Fruit fly (Drosophila melanogaster) whole organism, embryonic: Measurements from ENCODE around the gene mio.

Experiments
- Bgb ChIP-seq: fragments of 200-800 bp; sonication (Bioruptor generic); IDR thresholded peaks from 2 replicates; pipeline ENCODE4 v1.3.6; 2022; ENCODE audit warnings: missing biosample characterization, missing genetic modification characterization; ENCODE audit not compliant: partially characterized antibody
- Bteb2 ChIP-seq: fragments of 200-800 bp; sonication (Bioruptor generic); optimal IDR thresholded peaks from 2 replicates; lab custom pipeline; 2016; ENCODE audit warnings: missing biosample characterization, missing genetic modification characterization
- CG1024 ChIP-seq: fragments of 200-800 bp; sonication (Bioruptor generic); IDR thresholded peaks from 2 replicates; pipeline ENCODE4 v1.3.6; 2022; ENCODE audit warnings: missing biosample characterization, missing genetic modification characterization
- CG10431 ChIP-seq: fragments of 200-800 bp; sonication (Bioruptor generic); optimal IDR thresholded peaks from 3 replicates; lab custom pipeline; 2018; ENCODE audit warnings: missing biosample characterization, mild to moderate bottlenecking, missing genetic modification characterization
- CG10979 ChIP-seq: fragments of 200-800 bp; sonication (Bioruptor generic); optimal IDR thresholded peaks from 2 replicates; lab custom pipeline; 2018; ENCODE audit warnings: missing biosample characterization, mild to moderate bottlenecking, missing genetic modification characterization, moderate library complexity
- CG12071 ChIP-seq: fragments of 200-800 bp; sonication (Bioruptor generic); optimal IDR thresholded peaks from 3 replicates; lab custom pipeline; 2018; ENCODE audit warnings: missing biosample characterization, mild to moderate bottlenecking, missing genetic modification characterization
- CG12391 ChIP-seq: fragments of 200-800 bp; sonication (Bioruptor generic); optimal IDR thresholded peaks from 3 replicates; lab custom pipeline; 2018; ENCODE audit warnings: missing biosample characterization, mild to moderate bottlenecking, missing genetic modification characterization, moderate library complexity
- CG12659 ChIP-seq: fragments of 200-800 bp; sonication (Bioruptor generic); optimal IDR thresholded peaks from 3 replicates; lab custom pipeline; 2017; ENCODE audit warnings: mild to moderate bottlenecking, missing biosample characterization, missing genetic modification reagents, missing genetic modification characterization
- CG13624 ChIP-seq: fragments of 200-800 bp; sonication (Bioruptor generic); optimal IDR thresholded peaks from 2 replicates; lab custom pipeline; 2016; ENCODE audit warnings: missing biosample characterization, missing genetic modification characterization
- CG13894 ChIP-seq: fragments of 200-800 bp; sonication (Bioruptor generic); optimal IDR thresholded peaks from 3 replicates; lab custom pipeline; 2018; ENCODE audit warnings: missing biosample characterization, mild to moderate bottlenecking, missing genetic modification characterization, moderate library complexity
- CG14014 ChIP-seq: fragments of 200-800 bp; sonication (Bioruptor generic); IDR thresholded peaks from 2 replicates; pipeline ENCODE4 v1.3.6; 2022; ENCODE audit warnings: missing biosample characterization, missing genetic modification characterization
- CG15269 ChIP-seq: fragments of 200-800 bp; sonication (Bioruptor generic); optimal IDR thresholded peaks from 2 replicates; lab custom pipeline; 2018; ENCODE audit warnings: missing biosample characterization, mild to moderate bottlenecking, missing genetic modification characterization, moderate library complexity
- CG16863 ChIP-seq: fragments of 200-800 bp; sonication (Bioruptor generic); optimal IDR thresholded peaks from 3 replicates; lab custom pipeline; 2016; ENCODE audit warnings: missing biosample characterization, missing genetic modification characterization
- CG17829 ChIP-seq: fragments of 200-800 bp; optimal IDR thresholded peaks from 2 replicates; lab custom pipeline; 2019; ENCODE audit warnings: missing biosample characterization, mild to moderate bottlenecking, missing genetic modification characterization, moderate library complexity
- CG18599 ChIP-seq: fragments of 200-800 bp; sonication (Bioruptor generic); optimal IDR thresholded peaks from 3 replicates; lab custom pipeline; 2017; ENCODE audit warnings: missing biosample characterization, missing genetic modification characterization, mild to moderate bottlenecking, moderate library complexity, missing genetic modification reagents
- CG18764 ChIP-seq: fragments of 200-800 bp; sonication (Bioruptor generic); optimal IDR thresholded peaks from 3 replicates; lab custom pipeline; 2016; ENCODE audit warnings: missing biosample characterization, missing genetic modification characterization
- CG2116 ChIP-seq: fragments of 200-800 bp; sonication (Bioruptor generic); optimal IDR thresholded peaks from 3 replicates; lab custom pipeline; 2018; ENCODE audit warnings: missing biosample characterization, mild to moderate bottlenecking, missing genetic modification characterization
- CG2678 ChIP-seq: fragments of 200-800 bp; sonication (Bioruptor generic); optimal IDR thresholded peaks from 3 replicates; lab custom pipeline; 2019; ENCODE audit warnings: missing biosample characterization, mild to moderate bottlenecking, missing genetic modification characterization, moderate library complexity
- CG31441 ChIP-seq: fragments of 200-800 bp; sonication (Bioruptor generic); IDR thresholded peaks from 2 replicates; pipeline ENCODE4 v1.3.6; 2022; ENCODE audit warnings: missing biosample characterization, missing genetic modification characterization
- CG4730 ChIP-seq: fragments of 200-800 bp; sonication (Bioruptor generic); IDR thresholded peaks from 2 replicates; pipeline ENCODE4 v1.3.6; 2022; ENCODE audit warnings: missing biosample characterization, missing genetic modification characterization
- CG5180 ChIP-seq: fragments of 200-800 bp; sonication (Bioruptor generic); optimal IDR thresholded peaks from 3 replicates; lab custom pipeline; 2017; ENCODE audit warnings: missing biosample characterization, missing genetic modification characterization, mild to moderate bottlenecking, moderate library complexity, missing genetic modification reagents
- CG8924 ChIP-seq: fragments of 200-800 bp; optimal IDR thresholded peaks from 3 replicates; lab custom pipeline; 2019; ENCODE audit warnings: missing biosample characterization, mild to moderate bottlenecking, missing genetic modification characterization, moderate library complexity
- CG9727 ChIP-seq: fragments of 200-800 bp; sonication (Bioruptor generic); optimal IDR thresholded peaks from 3 replicates; lab custom pipeline; 2017; ENCODE audit warnings: missing biosample characterization, mild to moderate bottlenecking, missing genetic modification characterization
- D ChIP-seq, 2 experiments: fragments of 200-800 bp in 1 of 2; fragments of >200 bp in 1 of 2; sonication (Bioruptor generic) in 1 of 2; optimal IDR thresholded peaks; 2 replicates in 1 of 2; 3 replicates in 1 of 2; lab custom pipeline; 2017; ENCODE audit warnings: mild to moderate bottlenecking in 1 of 2, missing biosample characterization in 1 of 2, missing genetic modification characterization in 1 of 2, missing genetic modification reagents in 1 of 2
- D19A ChIP-seq: fragments of 200-800 bp; optimal IDR thresholded peaks from 3 replicates; lab custom pipeline; 2019; ENCODE audit warnings: missing biosample characterization, mild to moderate bottlenecking, missing genetic modification characterization, moderate library complexity
- HmgZ ChIP-seq: fragments of 200-800 bp; sonication (Bioruptor generic); optimal IDR thresholded peaks from 2 replicates; lab custom pipeline; 2018; ENCODE audit warnings: missing biosample characterization, mild to moderate bottlenecking, missing genetic modification characterization
- Hmr ChIP-seq: fragments of 200-800 bp; sonication (Bioruptor generic); optimal IDR thresholded peaks from 3 replicates; lab custom pipeline; 2017; ENCODE audit warnings: mild to moderate bottlenecking, missing biosample characterization, missing genetic modification reagents, missing genetic modification characterization
- Nf-YB ChIP-seq: fragments of 200-800 bp; sonication (Bioruptor generic); optimal IDR thresholded peaks from 3 replicates; lab custom pipeline; 2019; ENCODE audit warnings: missing biosample characterization, mild to moderate bottlenecking, missing genetic modification characterization, moderate library complexity
- Sry-δ ChIP-seq: fragments of 200-800 bp; sonication (Bioruptor generic); optimal IDR thresholded peaks from 2 replicates; lab custom pipeline; 2016; ENCODE audit warnings: missing biosample characterization, missing genetic modification characterization
- Trl ChIP-seq, 3 experiments: fragments of >200 bp in 2 of 3; fragments of 200-800 bp in 1 of 3; sonication (Bioruptor generic) in 1 of 3; optimal IDR thresholded peaks; 2 replicates in 1 of 3; 3 replicates in 2 of 3; lab custom pipeline; 2016 to 2017; ENCODE audit warnings: missing biosample characterization in 1 of 3, missing genetic modification characterization in 1 of 3
- Vsx1 ChIP-seq: fragments of 200-800 bp; sonication (Bioruptor generic); optimal IDR thresholded peaks from 2 replicates; lab custom pipeline; 2017; ENCODE audit warnings: missing biosample characterization, mild to moderate bottlenecking, missing genetic modification characterization, missing genetic modification reagents
- YL-1 ChIP-seq: fragments of 200-800 bp; sonication (Bioruptor generic); optimal IDR thresholded peaks from 3 replicates; lab custom pipeline; 2017; ENCODE audit warnings: missing biosample characterization, mild to moderate bottlenecking, missing genetic modification characterization
- amos ChIP-seq: fragments of 200-800 bp; sonication (Bioruptor generic); IDR thresholded peaks from 2 replicates; pipeline ENCODE4 v1.3.6; 2022; ENCODE audit warnings: missing biosample characterization, missing genetic modification characterization; ENCODE audit not compliant: partially characterized antibody
- ash1 ChIP-seq: fragments of 200-800 bp; sonication (Bioruptor generic); optimal IDR thresholded peaks from 2 replicates; lab custom pipeline; 2018; ENCODE audit warnings: missing biosample characterization, mild to moderate bottlenecking, missing genetic modification characterization
- bbx ChIP-seq: fragments of 200-800 bp; sonication (Bioruptor generic); IDR thresholded peaks from 2 replicates; pipeline ENCODE4 v1.3.6; 2022; ENCODE audit warnings: missing biosample characterization, missing genetic modification characterization; ENCODE audit not compliant: partially characterized antibody
- chm ChIP-seq: fragments of 200-800 bp; sonication (Bioruptor generic); IDR thresholded peaks from 2 replicates; pipeline ENCODE4 v1.3.6; 2022; ENCODE audit warnings: missing biosample characterization, missing genetic modification characterization
- gro ChIP-seq: fragments of 200-800 bp; sonication (Bioruptor generic); optimal IDR thresholded peaks from 2 replicates; lab custom pipeline; 2016; ENCODE audit warnings: missing biosample characterization, missing genetic modification characterization
- oc ChIP-seq: fragments of 200-800 bp; sonication (Bioruptor generic); optimal IDR thresholded peaks from 2 replicates; lab custom pipeline; 2018; ENCODE audit warnings: missing biosample characterization, mild to moderate bottlenecking, missing genetic modification characterization, moderate library complexity
- pfk ChIP-seq: fragments of 200-800 bp; sonication (Bioruptor generic); optimal IDR thresholded peaks from 2 replicates; lab custom pipeline; 2018; ENCODE audit warnings: missing biosample characterization, mild to moderate bottlenecking, missing genetic modification characterization, moderate library complexity
- psq ChIP-seq: fragments of 200-800 bp; sonication (Bioruptor generic); optimal IDR thresholded peaks from 2 replicates; lab custom pipeline; 2017; ENCODE audit warnings: missing biosample characterization, missing genetic modification characterization
- rib ChIP-seq: fragments of 200-800 bp; sonication (Bioruptor generic); IDR thresholded peaks from 2 replicates; pipeline ENCODE4 v1.3.6; 2022; ENCODE audit warnings: missing biosample characterization, missing genetic modification characterization
- ssp ChIP-seq: fragments of 200-800 bp; sonication (Bioruptor generic); IDR thresholded peaks from 2 replicates; pipeline ENCODE4 v1.3.6; 2022; ENCODE audit warnings: missing biosample characterization, missing genetic modification characterization
- tap ChIP-seq: fragments of 200-800 bp; optimal IDR thresholded peaks from 3 replicates; lab custom pipeline; 2019; ENCODE audit warnings: missing biosample characterization, mild to moderate bottlenecking, missing genetic modification characterization, moderate library complexity
- trem ChIP-seq: fragments of 200-800 bp; optimal IDR thresholded peaks from 3 replicates; lab custom pipeline; 2019; ENCODE audit warnings: missing biosample characterization, mild to moderate bottlenecking, missing genetic modification characterization, moderate library complexity
- zen ChIP-seq: fragments of 200-800 bp; sonication (Bioruptor generic); optimal IDR thresholded peaks from 3 replicates; lab custom pipeline; 2018; ENCODE audit warnings: missing biosample characterization, mild to moderate bottlenecking, missing genetic modification characterization, moderate library complexity
- zfh1 ChIP-seq: fragments of 200-800 bp; sonication (Bioruptor generic); IDR thresholded peaks from 3 replicates; pipeline ENCODE4 v1.3.6; 2022; ENCODE audit warnings: missing biosample characterization, missing genetic modification characterization

Gene mio

DNA sequence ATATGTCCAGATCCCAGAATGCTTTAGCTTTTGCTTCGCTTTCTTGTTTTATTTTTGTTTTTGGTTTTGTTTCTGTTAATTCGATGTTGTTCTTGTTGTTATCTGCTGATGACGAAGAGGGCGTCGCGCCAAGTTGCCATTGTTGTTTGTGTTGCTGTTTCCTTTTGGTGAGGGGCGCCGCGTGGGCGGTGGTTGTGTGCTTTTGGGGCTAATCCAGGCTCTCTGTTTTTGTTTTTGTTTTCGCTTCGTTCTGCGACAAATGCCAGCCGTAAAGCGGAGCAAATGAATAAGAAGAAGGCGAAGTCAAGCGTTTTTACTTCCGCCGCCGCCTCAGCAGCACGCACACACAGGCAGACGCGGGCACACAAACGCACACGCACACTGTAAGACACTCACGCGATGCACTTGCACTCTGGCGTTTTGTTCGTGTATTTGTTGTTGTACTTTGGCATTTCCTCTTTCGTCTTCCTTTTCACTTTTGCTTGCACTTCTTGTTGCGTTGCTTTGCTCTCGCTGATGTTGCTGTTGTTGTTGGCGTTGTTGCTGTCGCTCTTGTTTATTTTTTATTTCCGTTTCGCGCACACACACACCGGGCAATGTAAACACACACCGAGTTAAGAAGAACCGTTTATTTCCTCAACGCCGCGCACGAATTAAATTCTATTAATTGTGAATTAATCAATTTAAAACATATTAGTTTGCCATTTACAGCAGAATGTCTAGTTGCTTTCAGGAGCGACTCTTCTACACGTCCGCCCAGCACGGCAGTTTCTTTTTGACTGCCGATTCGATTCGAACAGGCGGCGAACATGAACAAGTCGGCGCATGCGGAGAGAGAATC, 38.9 kb upstream of the mio start, which contains the start of gene aop (continued):
- TF ChIP-seq D (optimal IDR thresholded peaks at IDR 0.05; lab: Kevin White, UChicago) (no peak), D (GFP tag; optimal IDR thresholded peaks at IDR 0.05; lab: Kevin White, UChicago) (peak; percentile 3), trem (tag; lab: Kevin White, UChicago) (peak; percentile 24), amos (peak; percentile 32; the same call in 1 of the 2 replicates), CG2116 (peak; percentile 13), CG12071 (GFP tag; lab: Kevin White, UChicago) (peak; percentile 56), ash1 (GFP tag; lab: Kevin White, UChicago) (peak; percentile 71), CG10431 (GFP tag; lab: Kevin White, UChicago) (peak; percentile 14), CG13624 (GFP tag; lab: Kevin White, UChicago) (peak; percentile 15), CG31441 (GFP tag; lab: Robert Waterston, UW) (peak; percentile 33; the same call in 1 of the 2 replicates), tap (tag; lab: Kevin White, UChicago) (peak; percentile 19), pfk (peak; percentile 45), CG16863 (GFP tag; lab: Kevin White, UChicago) (peak; percentile 16), CG12659 (GFP tag; lab: Kevin White, UChicago) (peak; percentile 29), CG1024 (GFP tag; lab: Robert Waterston, UW) (no peak), zen (tag; lab: Kevin White, UChicago) (peak; percentile 68), Bgb (GFP tag; lab: Robert Waterston, UW) (peak; percentile 7; the same call in 1 of the 2 replicates), psq (peak; percentile 71), rib (GFP tag; lab: Robert Waterston, UW) (peak; percentile 16; the same call in 1 of the 2 replicates), CG14014 (GFP tag; lab: Robert Waterston, UW) (0 out of 2 replicates have a peak, but pooled peaks have one; percentile 5), Sry-δ (no peak), CG2678 (peak; percentile 19), YL-1 (peak; percentile 14), gro (GFP tag; lab: Kevin White, UChicago) (peak; percentile 71), CG15269 (tag; lab: Kevin White, UChicago) (peak; percentile 23), Bteb2 (GFP tag; lab: Kevin White, UChicago) (peak; percentile 11), ssp (GFP tag; lab: Robert Waterston, UW) (peak; percentile 1; the same call in 1 of the 2 replicates), CG18599 (GFP tag; lab: Kevin White, UChicago) (no peak), oc (tag; lab: Kevin White, UChicago) (peak; percentile 21), CG10979 (tag; lab: Kevin White, UChicago) (peak; percentile 4), CG4730 (GFP tag; lab: Robert Waterston, UW) (no peak), Nf-YB (GFP tag; lab: Kevin White, UChicago) (peak; percentile 37), CG12391 (tag; lab: Kevin White, UChicago) (peak; percentile 22), CG8924 (tag; lab: Kevin White, UChicago) (peak; percentile 72), CG9727 (peak; percentile 27), bbx (GFP tag; lab: Robert Waterston, UW) (0 out of 2 replicates have a peak, but pooled peaks have one; percentile 17), CG13894 (tag; lab: Kevin White, UChicago) (peak; percentile 57), CG17829 (tag; lab: Kevin White, UChicago) (peak; percentile 48), CG18764 (peak; percentile 24), Trl (optimal IDR thresholded peaks at IDR 0.05; lab: Kevin White, UChicago) (no peak), Trl (GFP tag; optimal IDR thresholded peaks at IDR 0.05; lab: Kevin White, UChicago) (peak; percentile 72), CG5180 (GFP tag; lab: Kevin White, UChicago) (peak; percentile 95), HmgZ (peak; percentile 52), chm (peak; percentile 60), D19A (peak; percentile 26), zfh1 (GFP tag; lab: Robert Waterston, UW) (0 out of 3 replicates have a peak, but pooled peaks have one; percentile 48), Hmr (peak; percentile 5), Vsx1 (GFP tag; lab: Kevin White, UChicago) (peak; percentile 44)
